Fruit fly (Drosophila melanogaster) whole organism, prepupa: ENCODE results near the gene CG13898.

Experiments
- CG10631 ChIP-seq: fragments of 200-800 bp; sonication (Bioruptor generic); optimal IDR thresholded peaks from 2 replicates; lab custom pipeline; 2016; ENCODE audit warnings: missing biosample characterization, missing genetic modification characterization
- CG11762 ChIP-seq: fragments of 200-800 bp; sonication (Bioruptor generic); optimal IDR thresholded peaks from 3 replicates; lab custom pipeline; 2016; ENCODE audit warnings: missing biosample characterization, missing genetic modification characterization; ENCODE audit not compliant: insufficient read depth
- CG15336 ChIP-seq: fragments of 200-800 bp; sonication (Bioruptor generic); IDR thresholded peaks from 2 replicates; pipeline ENCODE4 v1.3.6; 2022; ENCODE audit warnings: missing biosample characterization, missing genetic modification characterization
- CG16779 ChIP-seq: fragments of 200-800 bp; sonication (Bioruptor generic); optimal IDR thresholded peaks from 3 replicates; lab custom pipeline; 2017; ENCODE audit warnings: missing biosample characterization, mild to moderate bottlenecking, missing genetic modification characterization
- CG3032 ChIP-seq: fragments of 200-800 bp; optimal IDR thresholded peaks from 2 replicates; lab custom pipeline; 2019; ENCODE audit warnings: missing biosample characterization, mild to moderate bottlenecking, missing genetic modification characterization, moderate library complexity
- CG6163 ChIP-seq: fragments of 200-800 bp; sonication (Bioruptor generic); IDR thresholded peaks from 3 replicates; pipeline ENCODE4 v1.3.6; 2022; ENCODE audit warnings: missing biosample characterization, missing genetic modification characterization
- CG6276 ChIP-seq: fragments of 200-800 bp; sonication (Bioruptor generic); optimal IDR thresholded peaks from 2 replicates; lab custom pipeline; 2017; ENCODE audit warnings: missing biosample characterization, mild to moderate bottlenecking, missing genetic modification characterization
- CG6792 ChIP-seq: fragments of 200-800 bp; sonication (Bioruptor generic); optimal IDR thresholded peaks from 3 replicates; lab custom pipeline; 2016; ENCODE audit warnings: missing biosample characterization, missing genetic modification characterization
- CG6808 ChIP-seq: fragments of 200-800 bp; sonication (Bioruptor generic); optimal IDR thresholded peaks from 3 replicates; lab custom pipeline; 2017; ENCODE audit warnings: missing biosample characterization, missing genetic modification characterization, mild to moderate bottlenecking, moderate library complexity, missing genetic modification reagents
- CG6854 ChIP-seq: fragments of 200-800 bp; sonication (Bioruptor generic); optimal IDR thresholded peaks from 2 replicates; lab custom pipeline; 2017; ENCODE audit warnings: missing biosample characterization, mild to moderate bottlenecking, missing genetic modification characterization
- CG8119 ChIP-seq: fragments of 200-800 bp; sonication (Bioruptor generic); IDR thresholded peaks from 3 replicates; pipeline ENCODE4 v1.3.6; 2022; ENCODE audit warnings: missing biosample characterization, missing genetic modification characterization
- CG8319 ChIP-seq: fragments of 200-800 bp; sonication (Bioruptor generic); optimal IDR thresholded peaks from 3 replicates; lab custom pipeline; 2016; ENCODE audit warnings: missing biosample characterization, missing genetic modification characterization
- CG9139 ChIP-seq: fragments of 200-800 bp; sonication (Bioruptor generic); optimal IDR thresholded peaks from 3 replicates; lab custom pipeline; 2017; ENCODE audit warnings: missing biosample characterization, mild to moderate bottlenecking, missing genetic modification characterization
- Eip75B ChIP-seq: fragments of 200-800 bp; sonication (Bioruptor generic); optimal IDR thresholded peaks from 3 replicates; lab custom pipeline; 2016; ENCODE audit warnings: missing biosample characterization, missing genetic modification characterization
- Eip78C ChIP-seq: fragments of 200-800 bp; sonication (Bioruptor generic); peaks from one replicate; lab custom pipeline; 2016; ENCODE audit warnings: missing biosample characterization, missing genetic modification characterization
- Eip93F ChIP-seq: fragments of 200-800 bp; sonication (Bioruptor generic); optimal IDR thresholded peaks from 2 replicates; lab custom pipeline; 2016; ENCODE audit warnings: missing biosample characterization, mild to moderate bottlenecking, missing genetic modification characterization
- Ets21C ChIP-seq: fragments of 200-800 bp; sonication (Bioruptor generic); optimal IDR thresholded peaks from 3 replicates; lab custom pipeline; 2016; ENCODE audit warnings: missing biosample characterization, missing genetic modification characterization
- Hr39 ChIP-seq: fragments of 200-800 bp; sonication (Bioruptor generic); optimal IDR thresholded peaks from 2 replicates; lab custom pipeline; 2016; ENCODE audit warnings: missing biosample characterization, missing genetic modification characterization
- Hr4 ChIP-seq: fragments of 200-800 bp; sonication (Bioruptor generic); optimal IDR thresholded peaks from 3 replicates; lab custom pipeline; 2016; ENCODE audit warnings: missing biosample characterization, missing genetic modification characterization
- Lpt ChIP-seq: fragments of 200-800 bp; sonication (Bioruptor generic); optimal IDR thresholded peaks from 3 replicates; lab custom pipeline; 2016; ENCODE audit warnings: missing biosample characterization, missing genetic modification characterization
- Met ChIP-seq: fragments of 200-800 bp; sonication (Bioruptor generic); optimal IDR thresholded peaks from 3 replicates; lab custom pipeline; 2016; ENCODE audit warnings: missing biosample characterization, missing genetic modification characterization
- OdsH ChIP-seq: fragments of 200-800 bp; sonication (Bioruptor generic); optimal IDR thresholded peaks from 3 replicates; lab custom pipeline; 2016; ENCODE audit warnings: missing biosample characterization, missing genetic modification characterization
- Sox14 ChIP-seq: fragments of 200-800 bp; sonication (Bioruptor generic); optimal IDR thresholded peaks from 3 replicates; lab custom pipeline; 2016; ENCODE audit warnings: missing biosample characterization, missing genetic modification characterization
- Sox15 ChIP-seq: fragments of 200-800 bp; sonication (Bioruptor generic); optimal IDR thresholded peaks from 3 replicates; lab custom pipeline; 2016; ENCODE audit warnings: missing biosample characterization, missing genetic modification characterization
- dsx ChIP-seq: fragments of 200-800 bp; optimal IDR thresholded peaks from 3 replicates; lab custom pipeline; 2019; ENCODE audit warnings: missing biosample characterization, mild to moderate bottlenecking, missing genetic modification characterization, moderate library complexity; ENCODE audit not compliant: poor library complexity, severe bottlenecking
- esn ChIP-seq: fragments of 200-800 bp; sonication (Bioruptor generic); optimal IDR thresholded peaks from 2 replicates; lab custom pipeline; 2016; ENCODE audit warnings: missing biosample characterization, mild to moderate bottlenecking, missing genetic modification characterization, moderate library complexity
- fd59A ChIP-seq: fragments of 200-800 bp; sonication (Bioruptor generic); optimal IDR thresholded peaks from 2 replicates; lab custom pipeline; 2017; ENCODE audit warnings: missing biosample characterization, mild to moderate bottlenecking, missing genetic modification characterization, missing genetic modification reagents
- fd85E ChIP-seq: fragments of 200-800 bp; sonication (Bioruptor generic); optimal IDR thresholded peaks from 3 replicates; lab custom pipeline; 2016; ENCODE audit warnings: missing biosample characterization, missing genetic modification characterization
- fkh ChIP-seq: fragments of 200-800 bp; sonication (Bioruptor generic); optimal IDR thresholded peaks from 3 replicates; lab custom pipeline; 2017; ENCODE audit warnings: missing biosample characterization, mild to moderate bottlenecking, missing genetic modification characterization, moderate library complexity
- lz ChIP-seq: fragments of 200-800 bp; sonication (Bioruptor generic); optimal IDR thresholded peaks from 3 replicates; lab custom pipeline; 2016; ENCODE audit warnings: missing biosample characterization, missing genetic modification characterization
- salr ChIP-seq, 2 experiments: fragments of 200-800 bp; sonication (Bioruptor generic); optimal IDR thresholded peaks; 3 replicates each; lab custom pipeline; 2016 to 2018; ENCODE audit warnings: missing biosample characterization in 2 of 2, missing genetic modification characterization in 2 of 2, mild to moderate bottlenecking in 1 of 2
- svp ChIP-seq: fragments of 200-800 bp; sonication (Bioruptor generic); peaks from one replicate; lab custom pipeline; 2016; ENCODE audit warnings: missing biosample characterization, missing genetic modification characterization
- vri ChIP-seq: fragments of 200-800 bp; sonication (Bioruptor generic); optimal IDR thresholded peaks from 3 replicates; lab custom pipeline; 2016; ENCODE audit warnings: missing biosample characterization, mild to moderate bottlenecking, missing genetic modification characterization

The CG13898 gene

dm6 chr3L:771361-771760 lies 32.5 kb downstream of the CG13898 start (continued):
- TF ChIP-seq Sox14 (GFP tag; lab: Kevin White, UChicago) (peak; percentile 88), CG6276 (peak; percentile 78), CG8319 (GFP tag; lab: Kevin White, UChicago) (peak; percentile 83), Sox15 (GFP tag; lab: Kevin White, UChicago) (peak; percentile 65), CG10631 (GFP tag; lab: Kevin White, UChicago) (peak; percentile 77), Ets21C (GFP tag; lab: Kevin White, UChicago) (peak; percentile 80), CG6792 (GFP tag; lab: Kevin White, UChicago) (peak; percentile 87), salr (GFP tag; optimal IDR thresholded peaks at IDR 0.05; lab: Kevin White, UChicago) (peak; percentile 51 to 80), fd85E (peak; percentile 75), fd59A (GFP tag; lab: Kevin White, UChicago) (peak; percentile 64), CG11762 (GFP tag; lab: Kevin White, UChicago) (peak; percentile 78), dsx (GFP tag; lab: Kevin White, UChicago) (peak; percentile 72), Hr4 (GFP tag; lab: Kevin White, UChicago) (peak; percentile 83), CG3032 (peak; percentile 68), Lpt (GFP tag; lab: Kevin White, UChicago) (peak; percentile 71), CG9139 (GFP tag; lab: Kevin White, UChicago) (peak; percentile 48), OdsH (peak; percentile 88), fkh (GFP tag; lab: Kevin White, UChicago) (peak; percentile 14), Eip93F (GFP tag; lab: Kevin White, UChicago) (peak; percentile 70), CG16779 (tag; lab: Kevin White, UChicago) (peak; percentile 31), vri (peak; percentile 75), lz (GFP tag; lab: Kevin White, UChicago) (peak; percentile 83), Eip75B (GFP tag; lab: Kevin White, UChicago) (peak; percentile 86)

DNA sequence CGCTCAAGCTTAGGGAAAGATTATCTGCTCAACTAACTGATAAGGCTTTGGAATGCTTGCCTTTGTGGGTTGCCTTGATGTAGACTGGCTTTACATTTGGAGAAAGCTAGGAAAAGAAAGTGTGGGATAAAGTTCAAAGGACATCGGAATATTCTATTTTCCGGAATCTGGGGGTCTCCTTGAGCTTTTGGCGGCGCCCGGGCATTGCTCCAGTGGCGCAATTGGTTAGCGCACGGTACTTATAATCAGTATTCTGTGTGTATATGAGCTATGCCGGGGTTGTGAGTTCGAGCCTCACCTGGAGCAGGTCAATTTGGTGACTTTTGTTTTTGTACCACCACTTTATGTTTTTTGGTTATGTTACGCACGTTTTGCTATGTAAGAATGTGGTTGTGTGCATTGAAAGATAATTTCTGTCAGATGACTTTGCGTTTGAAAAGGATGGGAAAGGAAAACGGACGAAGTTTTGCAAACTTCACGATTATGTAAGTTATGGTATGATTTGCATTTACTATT lies 33.6 kb downstream of the CG13898 start:
- TF ChIP-seq svp (GFP tag; lab: Kevin White, UChicago) (peak; percentile 58), Hr39 (no peak), Hr4 (GFP tag; lab: Kevin White, UChicago) (no peak), CG6808 (GFP tag; lab: Kevin White, UChicago) (no peak)

DNA sequence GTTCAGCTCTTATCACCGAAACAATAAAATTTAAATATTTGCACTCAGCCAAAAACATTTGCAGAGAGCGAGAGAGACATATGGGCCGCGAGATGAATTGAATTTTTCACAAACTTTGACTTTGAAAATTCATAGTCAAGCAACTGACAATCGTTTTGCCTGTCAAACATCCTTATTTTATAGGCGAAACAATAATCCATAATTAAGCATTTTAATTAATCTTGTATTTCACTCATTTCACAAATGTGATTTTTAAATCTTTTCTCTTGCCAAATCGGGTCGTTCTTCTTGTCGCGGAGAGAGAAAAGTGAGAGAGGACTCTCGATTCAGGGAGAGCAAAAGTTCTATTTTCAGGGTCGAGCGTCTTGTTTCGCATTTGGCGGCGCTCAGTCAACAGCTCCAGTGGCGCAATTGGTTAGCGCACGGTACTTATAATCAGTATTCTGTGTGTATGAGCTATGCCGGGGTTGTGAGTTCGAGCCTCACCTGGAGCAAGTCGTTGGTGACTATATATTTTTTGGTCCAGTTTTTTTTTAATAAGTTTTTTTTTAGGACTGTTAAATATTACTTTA lies 34.7 kb downstream of the CG13898 start:
- TF ChIP-seq esn (GFP tag; lab: Kevin White, UChicago) (peak; percentile 25), CG6163 (GFP tag; lab: Robert Waterston, UW) (peak; percentile 49; the same call in 2 of the 3 replicates), Met (no peak), CG15336 (0 out of 2 replicates have a peak, but pooled peaks have one; percentile 16), svp (GFP tag; lab: Kevin White, UChicago) (peak; percentile 59), vri (peak; percentile 6), CG8119 (GFP tag; lab: Robert Waterston, UW) (0 out of 3 replicates have a peak, but pooled peaks have one; percentile 24), fkh (GFP tag; lab: Kevin White, UChicago) (peak; percentile 70), Eip78C (GFP tag; lab: Kevin White, UChicago) (peak; percentile 81), Ets21C (GFP tag; lab: Kevin White, UChicago) (no peak), CG8319 (GFP tag; lab: Kevin White, UChicago) (no peak), CG6808 (GFP tag; lab: Kevin White, UChicago) (no peak), CG6854 (peak; percentile 55)
- TF ChIP-seq, all 60 proteins: peak for 9

DNA sequence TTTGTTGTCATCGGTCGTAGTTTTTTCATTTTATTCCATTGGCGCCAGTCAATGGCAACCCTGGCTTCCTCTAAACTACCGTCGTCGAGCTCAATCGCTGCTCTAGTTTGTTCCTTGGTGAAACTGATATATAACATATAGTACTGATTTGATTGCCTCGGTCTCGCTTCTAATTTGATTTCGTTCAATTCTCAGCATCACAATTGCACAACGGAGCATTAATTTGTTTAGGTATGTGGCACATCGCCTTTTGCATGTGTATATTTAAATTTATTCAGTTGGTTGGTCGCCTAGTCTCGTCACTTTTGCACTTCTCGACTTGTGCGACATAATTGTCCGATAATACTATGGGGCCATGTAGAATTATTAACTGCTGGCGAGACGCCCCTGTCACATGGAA lies 36.1 kb downstream of the CG13898 start:
- TF ChIP-seq CG8119 (GFP tag; lab: Robert Waterston, UW) (no peak), Hr39 (no peak), CG6792 (GFP tag; lab: Kevin White, UChicago) (no peak), CG9139 (GFP tag; lab: Kevin White, UChicago) (no peak), fd59A (GFP tag; lab: Kevin White, UChicago) (no peak), CG3032 (no peak)
